Worm (Caenorhabditis elegans) whole organism, L2 larva: ENCODE data around the gene Y43C5B.2.

Experiments
- C34F6.9 ChIP-seq: fragments of 150-350 bp; optimal IDR thresholded peaks from 2 replicates; lab custom pipeline; 2014; ENCODE audit warnings: missing biosample characterization, missing genetic modification characterization
- F13H6.1 ChIP-seq: sonication (generic microtip); optimal IDR thresholded peaks from 2 replicates; lab custom pipeline; 2016; ENCODE audit warnings: missing genetic modification characterization, missing compliant biosample characterization
- R02D3.7 ChIP-seq: fragments of 150-350 bp; optimal IDR thresholded peaks from 2 replicates; lab custom pipeline; 2014; ENCODE audit warnings: missing biosample characterization, missing genetic modification characterization
- ZK546.5 ChIP-seq: sonication (generic microtip); optimal IDR thresholded peaks from 2 replicates; lab custom pipeline; 2017; ENCODE audit warnings: missing biosample characterization, missing genetic modification characterization
- alr-1 ChIP-seq: fragments of 150-350 bp; optimal IDR thresholded peaks from 2 replicates; lab custom pipeline; 2014; ENCODE audit warnings: missing biosample characterization, missing genetic modification characterization
- aly-2 ChIP-seq: fragments of 150-350 bp; optimal IDR thresholded peaks from 2 replicates; lab custom pipeline; 2014; ENCODE audit warnings: missing biosample characterization, missing genetic modification characterization
- ama-1 ChIP-seq: fragments of 150-350 bp; optimal IDR thresholded peaks from 2 replicates; lab custom pipeline; 2018; ENCODE audit warnings: inconsistent platforms
- blmp-1 ChIP-seq: sonication (generic microtip); optimal IDR thresholded peaks from 2 replicates; lab custom pipeline; 2017; ENCODE audit warnings: missing genetic modification characterization, mild to moderate bottlenecking, missing compliant biosample characterization, antibody characterized with exemption, moderate library complexity; ENCODE audit not compliant: insufficient read depth
- ceh-16 ChIP-seq: fragments of 150-350 bp; optimal IDR thresholded peaks from 2 replicates; lab custom pipeline; 2014; ENCODE audit warnings: missing biosample characterization, missing genetic modification characterization
- ceh-82 ChIP-seq: fragments of 150-350 bp; optimal IDR thresholded peaks from 2 replicates; lab custom pipeline; 2014; ENCODE audit warnings: missing biosample characterization, missing genetic modification characterization
- crh-2 ChIP-seq: sonication (generic microtip); optimal IDR thresholded peaks from 2 replicates; lab custom pipeline; 2017; ENCODE audit warnings: missing biosample characterization, missing genetic modification characterization
- dmd-4 ChIP-seq: sonication (generic microtip); optimal IDR thresholded peaks from 2 replicates; lab custom pipeline; 2017; ENCODE audit warnings: missing biosample characterization, missing genetic modification characterization
- elt-1 ChIP-seq: fragments of 150-350 bp; optimal IDR thresholded peaks from 2 replicates; lab custom pipeline; 2014; ENCODE audit warnings: missing biosample characterization, missing genetic modification characterization
- elt-3 ChIP-seq: sonication (generic microtip); optimal IDR thresholded peaks from 2 replicates; lab custom pipeline; 2017; ENCODE audit warnings: missing biosample characterization, missing genetic modification characterization
- fos-1 ChIP-seq: fragments of 150-350 bp; optimal IDR thresholded peaks from 2 replicates; lab custom pipeline; 2014; ENCODE audit warnings: missing biosample characterization, missing genetic modification characterization
- gmeb-1 ChIP-seq: fragments of 150-350 bp; optimal IDR thresholded peaks from 2 replicates; lab custom pipeline; 2014; ENCODE audit warnings: missing biosample characterization, missing genetic modification characterization
- lin-11 ChIP-seq: fragments of 150-350 bp; sonication (generic microtip); optimal IDR thresholded peaks from 2 replicates; lab custom pipeline; 2014; ENCODE audit warnings: missing biosample characterization, missing genetic modification characterization, inconsistent platforms, mixed read lengths
- lin-13 ChIP-seq: fragments of 150-350 bp; optimal IDR thresholded peaks from 2 replicates; lab custom pipeline; 2014; ENCODE audit warnings: missing biosample characterization, missing genetic modification reagents, missing genetic modification characterization
- lin-39 ChIP-seq: fragments of 150-350 bp; optimal IDR thresholded peaks from 2 replicates; lab custom pipeline; 2014; ENCODE audit warnings: missing biosample characterization, missing genetic modification reagents, missing genetic modification characterization
- lsy-2 ChIP-seq, 2 experiments: fragments of 150-350 bp in 1 of 2; sonication (generic microtip) in 1 of 2; optimal IDR thresholded peaks; 2 replicates each; lab custom pipeline; 2014 to 2017; ENCODE audit warnings: missing biosample characterization in 2 of 2, missing genetic modification characterization in 2 of 2
- mab-5 ChIP-seq: fragments of 150-350 bp; optimal IDR thresholded peaks from 2 replicates; lab custom pipeline; 2014; ENCODE audit warnings: missing biosample characterization, missing genetic modification characterization
- mbf-1 ChIP-seq: sonication (generic microtip); optimal IDR thresholded peaks from 2 replicates; lab custom pipeline; 2017; ENCODE audit warnings: missing biosample characterization, missing genetic modification characterization
- mdl-1 ChIP-seq, 2 experiments: fragments of 150-350 bp in 1 of 2; sonication (generic microtip) in 1 of 2; optimal IDR thresholded peaks; 2 replicates each; lab custom pipeline; 2017; ENCODE audit warnings: missing biosample characterization in 2 of 2, missing genetic modification characterization in 2 of 2
- nhr-10 ChIP-seq: sonication (generic microtip); optimal IDR thresholded peaks from 2 replicates; lab custom pipeline; 2017; ENCODE audit warnings: missing biosample characterization, missing genetic modification characterization
- nhr-12 ChIP-seq: fragments of 150-350 bp; optimal IDR thresholded peaks from 2 replicates; lab custom pipeline; 2014; ENCODE audit warnings: missing biosample characterization, missing genetic modification characterization
- nhr-129 ChIP-seq: fragments of 150-350 bp; optimal IDR thresholded peaks from 2 replicates; lab custom pipeline; 2014; ENCODE audit warnings: missing biosample characterization, missing genetic modification characterization
- nhr-21 ChIP-seq: fragments of 150-350 bp; optimal IDR thresholded peaks from 2 replicates; lab custom pipeline; 2014; ENCODE audit warnings: missing biosample characterization, missing genetic modification characterization
- nhr-23 ChIP-seq: fragments of 150-350 bp; optimal IDR thresholded peaks from 2 replicates; lab custom pipeline; 2014; ENCODE audit warnings: missing biosample characterization, missing genetic modification reagents, missing genetic modification characterization
- nhr-237 ChIP-seq: fragments of 150-350 bp; optimal IDR thresholded peaks from 2 replicates; lab custom pipeline; 2014; ENCODE audit warnings: missing biosample characterization, missing genetic modification characterization
- nhr-25 ChIP-seq: fragments of 150-350 bp; sonication (generic microtip); optimal IDR thresholded peaks from 3 replicates; lab custom pipeline; 2014; ENCODE audit warnings: missing biosample characterization, missing genetic modification characterization
- sem-4 ChIP-seq: fragments of 150-350 bp; optimal IDR thresholded peaks from 2 replicates; lab custom pipeline; 2014; ENCODE audit warnings: missing biosample characterization, missing genetic modification reagents, missing genetic modification characterization
- skn-1 ChIP-seq: sonication (generic microtip); optimal IDR thresholded peaks from 2 replicates; lab custom pipeline; 2017; ENCODE audit warnings: missing biosample characterization, missing genetic modification characterization
- sma-3 ChIP-seq: sonication (generic microtip); optimal IDR thresholded peaks from 2 replicates; lab custom pipeline; 2016; ENCODE audit warnings: missing genetic modification reagents, missing genetic modification characterization, missing compliant biosample characterization
- sma-9 ChIP-seq, 2 experiments: fragments of 150-350 bp in 1 of 2; sonication (generic microtip) in 1 of 2; optimal IDR thresholded peaks; 2 replicates each; lab custom pipeline; 2014 to 2016; ENCODE audit warnings: missing genetic modification characterization in 2 of 2, mild to moderate bottlenecking in 1 of 2, missing biosample characterization in 1 of 2, missing compliant biosample characterization in 1 of 2, missing genetic modification reagents in 1 of 2, moderate library complexity in 1 of 2
- snpc-4 ChIP-seq: fragments of 150-350 bp; optimal IDR thresholded peaks from 2 replicates; lab custom pipeline; 2014; ENCODE audit warnings: missing biosample characterization, missing genetic modification characterization
- unc-39 ChIP-seq: fragments of 150-350 bp; optimal IDR thresholded peaks from 2 replicates; lab custom pipeline; 2014; ENCODE audit warnings: missing biosample characterization, missing genetic modification characterization
- unc-55 ChIP-seq: fragments of 150-350 bp; sonication (generic microtip); optimal IDR thresholded peaks from 3 replicates; lab custom pipeline; 2014; ENCODE audit warnings: missing biosample characterization, missing genetic modification reagents, missing genetic modification characterization
- unc-62 ChIP-seq: fragments of 150-350 bp; optimal IDR thresholded peaks from 2 replicates; lab custom pipeline; 2014; ENCODE audit warnings: missing biosample characterization, missing genetic modification reagents, missing genetic modification characterization
- zag-1 ChIP-seq: fragments of 150-350 bp; optimal IDR thresholded peaks from 2 replicates; lab custom pipeline; 2014; ENCODE audit warnings: missing biosample characterization, missing genetic modification characterization
- ztf-1 ChIP-seq: fragments of 200-800 bp; sonication (Bioruptor generic); conservative IDR thresholded peaks from 2 replicates; pipeline ENCODE4 v1.3.6; 2022; ENCODE audit warnings: missing genetic modification characterization, missing compliant biosample characterization
- ztf-11 ChIP-seq: sonication (generic microtip); optimal IDR thresholded peaks from 2 replicates; lab custom pipeline; 2017; ENCODE audit warnings: missing biosample characterization, missing genetic modification characterization
- ztf-4 ChIP-seq: fragments of 150-350 bp; optimal IDR thresholded peaks from 2 replicates; lab custom pipeline; 2014; ENCODE audit warnings: missing biosample characterization, missing genetic modification characterization

Y43C5B.2 gene

ce11 chrIV:10388263-10388662 lies 36.1 kb upstream of the Y43C5B.2 start, which contains the start of gene R10H10.3:
Gene R10H10.3 (plus strand): TSS chrIV:10388505.
- peak; percentile 89 for TF ChIP-seq fos-1
- TF ChIP-seq sem-4: no peak

ce11 chrIV:10387113-10387512 lies 35.0 kb upstream of the Y43C5B.2 start, which contains the start of gene nfu-1:
Gene nfu-1 (plus strand): TSS chrIV:10387413.
- TF ChIP-seq nhr-21 (tag; lab: Kevin White, UChicago) (no peak), nhr-10 (tag; lab: Kevin White, UChicago) (no peak), unc-55 (GFP tag; lab: Kevin White, UChicago) (no peak), elt-3 (tag; lab: Kevin White, UChicago) (no peak), nhr-12 (tag; lab: Kevin White, UChicago) (no peak), ztf-1 (no peak), lsy-2 (tag; optimal IDR thresholded peaks at IDR 0.05; lab: Kevin White, UChicago) (no peak), mbf-1 (no peak), R02D3.7 (no peak), alr-1 (no peak), ama-1 (lab: Kevin White, UChicago) (no peak), gmeb-1 (tag; lab: Kevin White, UChicago) (no peak)
- TF ChIP-seq, all 48 proteins: peak for 0

- no peak for TF ChIP-seq lin-13 (GFP tag; lab: Kevin White, UChicago)
- TF ChIP-seq ztf-11 (tag; lab: Kevin White, UChicago): no peak
- TF ChIP-seq skn-1 (tag; lab: Kevin White, UChicago): no peak
- no peak for TF ChIP-seq mdl-1 (tag; optimal IDR thresholded peaks at IDR 0.05; lab: Kevin White, UChicago)
- no peak for TF ChIP-seq elt-1
- no peak for TF ChIP-seq nhr-129
- TF ChIP-seq crh-2: no peak
- no peak for TF ChIP-seq ztf-1
- TF ChIP-seq gmeb-1 (tag; lab: Kevin White, UChicago): no peak
- TF ChIP-seq ztf-4 (tag; lab: Kevin White, UChicago): no peak
- TF ChIP-seq C34F6.9 (tag; lab: Kevin White, UChicago): no peak
- TF ChIP-seq unc-39 (tag; lab: Kevin White, UChicago): no peak
- TF ChIP-seq lin-11 (tag; lab: Kevin White, UChicago): no peak
- no peak for TF ChIP-seq R02D3.7
- TF ChIP-seq fos-1: no peak
- TF ChIP-seq mbf-1: no peak
- TF ChIP-seq nhr-237 (tag; lab: Kevin White, UChicago): no peak
- no peak for TF ChIP-seq F13H6.1 (tag; lab: Kevin White, UChicago)
- TF ChIP-seq nhr-10 (tag; lab: Kevin White, UChicago): no peak
Measured at ce11 chrIV:10382894-10383293, 30.8 kb upstream of the Y43C5B.2 start.

ce11 chrIV:10381035-10381434 lies 28.9 kb upstream of the Y43C5B.2 start:
- no peak for TF ChIP-seq mbf-1
- no peak for TF ChIP-seq elt-1
- no peak for TF ChIP-seq ama-1 (lab: Kevin White, UChicago)
- no peak for TF ChIP-seq mab-5 (tag; lab: Kevin White, UChicago)
- TF ChIP-seq ceh-16 (tag; lab: Kevin White, UChicago): no peak
- no peak for TF ChIP-seq fos-1
- TF ChIP-seq C34F6.9 (tag; lab: Kevin White, UChicago): no peak
- TF ChIP-seq nhr-23 (tag; lab: Kevin White, UChicago): no peak
- no peak for TF ChIP-seq aly-2
- no peak for TF ChIP-seq ztf-1
- no peak for TF ChIP-seq ceh-82
- no peak for TF ChIP-seq ZK546.5 (tag; lab: Kevin White, UChicago)
- TF ChIP-seq lin-13 (GFP tag; lab: Kevin White, UChicago): no peak
- TF ChIP-seq nhr-10 (tag; lab: Kevin White, UChicago): no peak
- no peak for TF ChIP-seq unc-62 (GFP tag; lab: Kevin White, UChicago)
- no peak for TF ChIP-seq nhr-237 (tag; lab: Kevin White, UChicago)
- TF ChIP-seq nhr-25: no peak
- no peak for TF ChIP-seq blmp-1
- no peak for TF ChIP-seq zag-1 (tag; lab: Kevin White, UChicago)
- no peak for TF ChIP-seq lin-39 (tag; lab: Kevin White, UChicago)

ce11 chrIV:10380626-10381025 lies 28.5 kb upstream of the Y43C5B.2 start:
- TF ChIP-seq unc-55 (GFP tag; lab: Kevin White, UChicago) (no peak), sma-9 (GFP tag; optimal IDR thresholded peaks at IDR 0.05; lab: Kevin White, UChicago) (peak; percentile 63), sma-9 (tag; optimal IDR thresholded peaks at IDR 0.05; lab: Kevin White, UChicago) (no peak), nhr-25 (peak; percentile 55), C34F6.9 (tag; lab: Kevin White, UChicago) (peak; percentile 79), elt-3 (tag; lab: Kevin White, UChicago) (no peak), ama-1 (lab: Kevin White, UChicago) (no peak), nhr-129 (peak; percentile 66), nhr-21 (tag; lab: Kevin White, UChicago) (peak; percentile 71), R02D3.7 (no peak), ztf-4 (tag; lab: Kevin White, UChicago) (no peak), ceh-82 (no peak), mdl-1 (tag; optimal IDR thresholded peaks at IDR 0.05; lab: Kevin White, UChicago) (peak; percentile 1 to 76), sem-4 (peak; percentile 23), skn-1 (tag; lab: Kevin White, UChicago) (no peak), dmd-4 (tag; lab: Kevin White, UChicago) (no peak), mab-5 (tag; lab: Kevin White, UChicago) (no peak), lin-11 (tag; lab: Kevin White, UChicago) (peak; percentile 40), F13H6.1 (tag; lab: Kevin White, UChicago) (no peak), mbf-1 (no peak), sma-3 (peak; percentile 53), snpc-4 (peak; percentile 24), lin-13 (GFP tag; lab: Kevin White, UChicago) (no peak), zag-1 (tag; lab: Kevin White, UChicago) (no peak), elt-1 (no peak), lsy-2 (tag; optimal IDR thresholded peaks at IDR 0.05; lab: Kevin White, UChicago) (peak in 1 of 2 experiments; percentile 65), unc-62 (GFP tag; lab: Kevin White, UChicago) (no peak), crh-2 (peak; percentile 41)
- TF ChIP-seq, all 48 proteins: peak for 12
